Worm (Caenorhabditis elegans): ENCODE measurements around the gene mig-6.

mig-6 gene

ce11 chrV:7856641-7857040, 29.6 kb downstream of the mig-6 start:
- no peak for TF ChIP-seq chd-7 (tag; optimal IDR thresholded peaks at IDR 0.05)
- TF ChIP-seq zfh-2 (GFP tag; conservative IDR thresholded peaks at IDR 0.05) = peak; percentile 62
- TF ChIP-seq lir-1 (GFP tag; conservative IDR thresholded peaks at IDR 0.05) = no peak
- TF ChIP-seq unc-62 (GFP tag; optimal IDR thresholded peaks at IDR 0.05) = no peak

ce11 chrV:7857931-7858330, 30.9 kb downstream of the mig-6 start, which contains the start of gene C37C3.1:
C37C3.1 (plus strand) TSS chrV:7857963.
- TF ChIP-seq B0035.1 (tag; optimal IDR thresholded peaks at IDR 0.05) (peak; percentile 15), hmg-20 (GFP tag; IDR thresholded peaks at IDR 0.05) (peak; percentile 70), sptf-2 (GFP tag; optimal IDR thresholded peaks at IDR 0.05) (no peak), F52B5.7 (tag; optimal IDR thresholded peaks at IDR 0.05) (no peak), mes-4 (tag; optimal IDR thresholded peaks at IDR 0.05) (peak; percentile 3), tbx-9 (tag; optimal IDR thresholded peaks at IDR 0.05; ENCODE audit: borderline replicate concordance) (no peak), hlh-26 (GFP tag; conservative IDR thresholded peaks at IDR 0.05) (no peak), dpl-1 (GFP tag; optimal IDR thresholded peaks at IDR 0.05) (no peak), aptf-2 (GFP tag; conservative IDR thresholded peaks at IDR 0.05) (no peak), F22D6.2 (tag; optimal IDR thresholded peaks at IDR 0.05) (no peak), hrde-1 (tag; optimal IDR thresholded peaks at IDR 0.05; ENCODE audit: borderline replicate concordance) (peak; percentile 75), egl-18 (GFP tag; IDR thresholded peaks at IDR 0.05) (no peak), F49E8.2 (tag; optimal IDR thresholded peaks at IDR 0.05; ENCODE audit: insufficient read depth) (no peak), atf-7 (tag; optimal IDR thresholded peaks at IDR 0.05) (peak; percentile 4), repo-1 (tag; optimal IDR thresholded peaks at IDR 0.05) (peak; percentile 85), zim-3 (tag; optimal IDR thresholded peaks at IDR 0.05) (peak; percentile 30), hsf-1 (GFP tag; IDR thresholded peaks at IDR 0.05) (peak; percentile 76), Y67H2A.10 (GFP tag; conservative IDR thresholded peaks at IDR 0.05) (no peak), Y95B8A.8 (GFP tag; IDR thresholded peaks at IDR 0.05) (no peak), snpc-3.4 (tag; optimal IDR thresholded peaks at IDR 0.05) (no peak), F33H1.4 (GFP tag; IDR thresholded peaks at IDR 0.05) (peak; percentile 33; the same call in 1 of the 2 replicates), ztf-3 (GFP tag; optimal IDR thresholded peaks at IDR 0.05) (no peak), ztf-28 (GFP tag; IDR thresholded peaks at IDR 0.05) (no peak), fkh-3 (tag; optimal IDR thresholded peaks at IDR 0.05) (no peak), madf-10 (tag; optimal IDR thresholded peaks at IDR 0.05) (no peak), C17E4.6 (GFP tag; IDR thresholded peaks at IDR 0.05) (no peak), aptf-3 (GFP tag; IDR thresholded peaks at IDR 0.05) (no peak), xnd-1 (tag; optimal IDR thresholded peaks at IDR 0.05) (no peak), mxl-1 (tag; optimal IDR thresholded peaks at IDR 0.05) (no peak), nfyb-1 (GFP tag; IDR thresholded peaks at IDR 0.05) (peak; percentile 85), dpff-1 (tag; optimal IDR thresholded peaks at IDR 0.05) (no peak), dox-1 (GFP tag; IDR thresholded peaks at IDR 0.05) (no peak), let-526 (GFP tag; IDR thresholded peaks at IDR 0.05) (0 out of 2 replicates have a peak, but pooled peaks have one; percentile 9), die-1 (tag; optimal IDR thresholded peaks at IDR 0.05) (no peak), ets-4 (GFP tag; optimal IDR thresholded peaks at IDR 0.05) (no peak), F55B11.4 (tag; optimal IDR thresholded peaks at IDR 0.05; ENCODE audit: borderline replicate concordance, insufficient read depth) (no peak), ceh-27 (GFP tag; optimal IDR thresholded peaks at IDR 0.05) (no peak), nhr-120 (GFP tag; IDR thresholded peaks at IDR 0.05) (0 out of 2 replicates have a peak, but pooled peaks have one; percentile 40), snpc-1.1 (tag; optimal IDR thresholded peaks at IDR 0.05; ENCODE audit: insufficient read depth) (peak; percentile 1), let-607 (tag; optimal IDR thresholded peaks at IDR 0.05) (no peak), F10E7.11 (tag; optimal IDR thresholded peaks at IDR 0.05) (no peak), B0336.3 (GFP tag; IDR thresholded peaks at IDR 0.05) (peak; percentile 64; the same call in 1 of the 2 replicates), ceh-79 (tag; optimal IDR thresholded peaks at IDR 0.05) (no peak)

Data from whole organism, young adult.